Fruit fly (Drosophila melanogaster) whole organism, prepupa: ENCODE data around the gene Larp4B.

Experiments
- Blimp-1 ChIP-seq: fragments of 200-800 bp; sonication (Bioruptor generic); optimal IDR thresholded peaks from 3 replicates; lab custom pipeline; 2017; ENCODE audit warnings: missing biosample characterization, missing genetic modification characterization, mild to moderate bottlenecking, moderate library complexity, missing genetic modification reagents
- CG10669 ChIP-seq: fragments of 200-800 bp; sonication (Bioruptor generic); optimal IDR thresholded peaks from 3 replicates; lab custom pipeline; 2018; ENCODE audit warnings: missing biosample characterization, mild to moderate bottlenecking, missing genetic modification characterization, moderate library complexity
- CG11294 ChIP-seq: fragments of 200-800 bp; sonication (Bioruptor generic); IDR thresholded peaks from 2 replicates; pipeline ENCODE4 v1.3.6; 2022; ENCODE audit warnings: missing biosample characterization, missing genetic modification characterization
- CG11762 ChIP-seq: fragments of 200-800 bp; sonication (Bioruptor generic); optimal IDR thresholded peaks from 3 replicates; lab custom pipeline; 2016; ENCODE audit warnings: missing biosample characterization, missing genetic modification characterization; ENCODE audit not compliant: insufficient read depth
- CG11902 ChIP-seq: fragments of 200-800 bp; sonication (Bioruptor generic); optimal IDR thresholded peaks from 3 replicates; lab custom pipeline; 2016; ENCODE audit warnings: missing biosample characterization, missing genetic modification characterization
- CG15336 ChIP-seq: fragments of 200-800 bp; sonication (Bioruptor generic); IDR thresholded peaks from 2 replicates; pipeline ENCODE4 v1.3.6; 2022; ENCODE audit warnings: missing biosample characterization, missing genetic modification characterization
- CG1621 ChIP-seq: fragments of 200-800 bp; sonication (Bioruptor generic); optimal IDR thresholded peaks from 3 replicates; lab custom pipeline; 2018; ENCODE audit warnings: missing biosample characterization, mild to moderate bottlenecking, missing genetic modification characterization
- CG16779 ChIP-seq: fragments of 200-800 bp; sonication (Bioruptor generic); optimal IDR thresholded peaks from 3 replicates; lab custom pipeline; 2017; ENCODE audit warnings: missing biosample characterization, mild to moderate bottlenecking, missing genetic modification characterization
- CG3032 ChIP-seq: fragments of 200-800 bp; optimal IDR thresholded peaks from 2 replicates; lab custom pipeline; 2019; ENCODE audit warnings: missing biosample characterization, mild to moderate bottlenecking, missing genetic modification characterization, moderate library complexity
- CG32006 ChIP-seq: fragments of 200-800 bp; sonication (Bioruptor generic); optimal IDR thresholded peaks from 3 replicates; lab custom pipeline; 2017; ENCODE audit warnings: missing biosample characterization, mild to moderate bottlenecking, missing genetic modification characterization
- CG34406 ChIP-seq: fragments of 200-800 bp; sonication (Bioruptor generic); optimal IDR thresholded peaks from 3 replicates; lab custom pipeline; 2016; ENCODE audit warnings: missing biosample characterization, missing genetic modification characterization
- CG3919 ChIP-seq: fragments of 200-800 bp; sonication (Bioruptor generic); optimal IDR thresholded peaks from 3 replicates; lab custom pipeline; 2016; ENCODE audit warnings: missing biosample characterization, missing genetic modification characterization
- CG4318 ChIP-seq: fragments of 200-800 bp; sonication (Bioruptor generic); optimal IDR thresholded peaks from 3 replicates; lab custom pipeline; 2017; ENCODE audit warnings: missing biosample characterization, mild to moderate bottlenecking, missing genetic modification characterization
- CG6163 ChIP-seq: fragments of 200-800 bp; sonication (Bioruptor generic); IDR thresholded peaks from 3 replicates; pipeline ENCODE4 v1.3.6; 2022; ENCODE audit warnings: missing biosample characterization, missing genetic modification characterization
- CG6792 ChIP-seq: fragments of 200-800 bp; sonication (Bioruptor generic); optimal IDR thresholded peaks from 3 replicates; lab custom pipeline; 2016; ENCODE audit warnings: missing biosample characterization, missing genetic modification characterization
- CG6854 ChIP-seq: fragments of 200-800 bp; sonication (Bioruptor generic); optimal IDR thresholded peaks from 2 replicates; lab custom pipeline; 2017; ENCODE audit warnings: missing biosample characterization, mild to moderate bottlenecking, missing genetic modification characterization
- CG7368 ChIP-seq: fragments of 200-800 bp; sonication (Bioruptor generic); optimal IDR thresholded peaks from 3 replicates; lab custom pipeline; 2016; ENCODE audit warnings: missing biosample characterization, missing genetic modification characterization
- CG8319 ChIP-seq: fragments of 200-800 bp; sonication (Bioruptor generic); optimal IDR thresholded peaks from 3 replicates; lab custom pipeline; 2016; ENCODE audit warnings: missing biosample characterization, missing genetic modification characterization
- CG8632 ChIP-seq: fragments of 200-800 bp; sonication (Bioruptor generic); optimal IDR thresholded peaks from 3 replicates; lab custom pipeline; 2016; ENCODE audit warnings: missing biosample characterization, missing genetic modification characterization
- CG9139 ChIP-seq: fragments of 200-800 bp; sonication (Bioruptor generic); optimal IDR thresholded peaks from 3 replicates; lab custom pipeline; 2017; ENCODE audit warnings: missing biosample characterization, mild to moderate bottlenecking, missing genetic modification characterization
- Eip75B ChIP-seq: fragments of 200-800 bp; sonication (Bioruptor generic); optimal IDR thresholded peaks from 3 replicates; lab custom pipeline; 2016; ENCODE audit warnings: missing biosample characterization, missing genetic modification characterization
- Eip93F ChIP-seq: fragments of 200-800 bp; sonication (Bioruptor generic); optimal IDR thresholded peaks from 2 replicates; lab custom pipeline; 2016; ENCODE audit warnings: missing biosample characterization, mild to moderate bottlenecking, missing genetic modification characterization
- Ets21C ChIP-seq: fragments of 200-800 bp; sonication (Bioruptor generic); optimal IDR thresholded peaks from 3 replicates; lab custom pipeline; 2016; ENCODE audit warnings: missing biosample characterization, missing genetic modification characterization
- Ets96B ChIP-seq: fragments of 200-800 bp; optimal IDR thresholded peaks from 2 replicates; lab custom pipeline; 2019; ENCODE audit warnings: missing biosample characterization, mild to moderate bottlenecking, missing genetic modification characterization, moderate library complexity
- Gug ChIP-seq: fragments of 200-800 bp; sonication (Bioruptor generic); IDR thresholded peaks from 2 replicates; pipeline ENCODE4 v1.3.6; 2022; ENCODE audit warnings: missing biosample characterization, missing genetic modification characterization
- Hr38 ChIP-seq: sonication (Bioruptor generic); optimal IDR thresholded peaks from 2 replicates; lab custom pipeline; 2016; ENCODE audit warnings: missing biosample characterization, missing genetic modification characterization
- Lpt ChIP-seq: fragments of 200-800 bp; sonication (Bioruptor generic); optimal IDR thresholded peaks from 3 replicates; lab custom pipeline; 2016; ENCODE audit warnings: missing biosample characterization, missing genetic modification characterization
- Met ChIP-seq: fragments of 200-800 bp; sonication (Bioruptor generic); optimal IDR thresholded peaks from 3 replicates; lab custom pipeline; 2016; ENCODE audit warnings: missing biosample characterization, missing genetic modification characterization
- Smox ChIP-seq: fragments of 200-800 bp; sonication (Bioruptor generic); optimal IDR thresholded peaks from 3 replicates; lab custom pipeline; 2016; ENCODE audit warnings: missing biosample characterization, missing genetic modification characterization
- Sox102F ChIP-seq: fragments of 200-800 bp; sonication (Bioruptor generic); optimal IDR thresholded peaks from 2 replicates; lab custom pipeline; 2016; ENCODE audit warnings: missing biosample characterization, mild to moderate bottlenecking, missing genetic modification characterization
- Sox14 ChIP-seq: fragments of 200-800 bp; sonication (Bioruptor generic); optimal IDR thresholded peaks from 3 replicates; lab custom pipeline; 2016; ENCODE audit warnings: missing biosample characterization, missing genetic modification characterization
- achi ChIP-seq: fragments of 200-800 bp; sonication (Bioruptor generic); optimal IDR thresholded peaks from 3 replicates; lab custom pipeline; 2016; ENCODE audit warnings: missing biosample characterization, missing genetic modification characterization
- dac ChIP-seq: fragments of 200-800 bp; sonication (Bioruptor generic); optimal IDR thresholded peaks from 2 replicates; lab custom pipeline; 2017; ENCODE audit warnings: missing biosample characterization, mild to moderate bottlenecking, missing genetic modification characterization
- dsx ChIP-seq: fragments of 200-800 bp; optimal IDR thresholded peaks from 3 replicates; lab custom pipeline; 2019; ENCODE audit warnings: missing biosample characterization, mild to moderate bottlenecking, missing genetic modification characterization, moderate library complexity; ENCODE audit not compliant: poor library complexity, severe bottlenecking
- eg ChIP-seq: fragments of 200-800 bp; sonication (Bioruptor generic); IDR thresholded peaks from 3 replicates; pipeline ENCODE4 v1.3.6; 2022; ENCODE audit warnings: missing biosample characterization, missing genetic modification characterization
- fd85E ChIP-seq: fragments of 200-800 bp; sonication (Bioruptor generic); optimal IDR thresholded peaks from 3 replicates; lab custom pipeline; 2016; ENCODE audit warnings: missing biosample characterization, missing genetic modification characterization
- fkh ChIP-seq: fragments of 200-800 bp; sonication (Bioruptor generic); optimal IDR thresholded peaks from 3 replicates; lab custom pipeline; 2017; ENCODE audit warnings: missing biosample characterization, mild to moderate bottlenecking, missing genetic modification characterization, moderate library complexity
- lz ChIP-seq: fragments of 200-800 bp; sonication (Bioruptor generic); optimal IDR thresholded peaks from 3 replicates; lab custom pipeline; 2016; ENCODE audit warnings: missing biosample characterization, missing genetic modification characterization
- pdm3 ChIP-seq: fragments of 200-800 bp; sonication (Bioruptor generic); optimal IDR thresholded peaks from 3 replicates; lab custom pipeline; 2016; ENCODE audit warnings: missing biosample characterization, missing genetic modification characterization
- ss ChIP-seq, 2 experiments: fragments of 200-800 bp; sonication (Bioruptor generic); optimal IDR thresholded peaks; 2 replicates in 1 of 2; 3 replicates in 1 of 2; lab custom pipeline; 2017 to 2018; ENCODE audit warnings: mild to moderate bottlenecking in 2 of 2, missing biosample characterization in 2 of 2, missing genetic modification characterization in 2 of 2, moderate library complexity in 1 of 2
- svp ChIP-seq: fragments of 200-800 bp; sonication (Bioruptor generic); peaks from one replicate; lab custom pipeline; 2016; ENCODE audit warnings: missing biosample characterization, missing genetic modification characterization
- topi ChIP-seq: fragments of 200-800 bp; sonication (Bioruptor generic); optimal IDR thresholded peaks from 3 replicates; lab custom pipeline; 2016; ENCODE audit warnings: missing biosample characterization, missing genetic modification characterization
- vri ChIP-seq: fragments of 200-800 bp; sonication (Bioruptor generic); optimal IDR thresholded peaks from 3 replicates; lab custom pipeline; 2016; ENCODE audit warnings: missing biosample characterization, mild to moderate bottlenecking, missing genetic modification characterization

The Larp4B gene

dm6 chr3L:3187263-3187662 is 37.4 kb upstream of the Larp4B start, which contains the start of gene CG14957:
Gene CG14957, plus strand, starts transcription at chr3L:3187563.
- TF ChIP-seq Gug (GFP tag; lab: Robert Waterston, UW) (no peak), CG6854 (GFP tag; lab: Kevin White, UChicago) (peak; percentile 0)

- TF ChIP-seq topi (GFP tag; lab: Kevin White, UChicago) (no peak), CG3919 (no peak), svp (no peak), Eip75B (GFP tag; lab: Kevin White, UChicago) (no peak), Ets21C (no peak)
These were observed 35.0 kb upstream of the Larp4B start, which contains the start of the genes CG42525 and CG14958 for dm6 chr3L:3189647-3190046. Gene CG42525, minus strand, starts transcription at chr3L:3189747. Gene CG14958, plus strand, starts transcription at chr3L:3189978.

DNA sequence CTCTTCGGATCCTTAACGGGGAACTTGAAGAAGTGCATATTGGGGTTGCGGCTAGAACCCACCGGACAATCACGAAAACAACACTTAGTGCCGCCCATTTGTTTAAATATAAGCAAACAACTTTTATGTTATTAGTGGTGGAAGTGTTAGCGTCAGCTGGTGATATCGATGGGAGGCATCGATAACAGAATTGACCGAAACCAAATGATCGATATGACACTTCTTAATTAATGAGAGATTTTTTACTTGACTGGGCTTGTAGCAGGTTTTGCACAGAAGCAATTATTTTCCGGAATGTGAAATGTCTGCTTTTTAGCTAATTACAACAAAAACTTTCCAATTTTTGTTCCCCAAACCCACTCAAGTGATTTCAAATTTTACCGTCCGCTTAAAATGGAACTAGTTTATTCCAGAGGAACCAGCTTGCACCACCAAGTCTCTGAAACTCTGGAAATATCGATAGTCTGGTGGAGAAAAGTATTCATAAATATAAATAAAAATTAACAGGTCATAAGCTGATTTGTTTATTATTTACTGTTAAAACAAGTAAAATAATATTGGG is 32.2 kb upstream of the Larp4B start, which contains the start of gene CG14965:
TSS of gene CG14965 (minus strand) at position 159 of the 562 bp plus-strand sequence.
- TF ChIP-seq fkh (GFP tag; lab: Kevin White, UChicago) (peak; percentile 85), pdm3 (no peak), CG1621 (tag; lab: Kevin White, UChicago) (no peak)

- TF ChIP-seq CG8632 (GFP tag; lab: Kevin White, UChicago) (peak; percentile 92), topi (GFP tag; lab: Kevin White, UChicago) (peak; percentile 92), Smox (GFP tag; lab: Kevin White, UChicago) (peak; percentile 88), CG6854 (GFP tag; lab: Kevin White, UChicago) (peak; percentile 100), pdm3 (peak; percentile 88), Blimp-1 (GFP tag; lab: Kevin White, UChicago) (peak; percentile 91), ss (GFP tag; optimal IDR thresholded peaks at IDR 0.05; lab: Kevin White, UChicago) (peak; percentile 98), Gug (GFP tag; lab: Robert Waterston, UW) (peak; percentile 70), achi (GFP tag; lab: Kevin White, UChicago) (peak; percentile 88), Hr38 (GFP tag; lab: Kevin White, UChicago) (no peak), CG11902 (peak; percentile 34), CG32006 (GFP tag; lab: Kevin White, UChicago) (peak; percentile 69), dsx (peak; percentile 77), Eip93F (peak; percentile 89), CG10669 (peak; percentile 90), CG6163 (GFP tag; lab: Robert Waterston, UW) (peak; percentile 97), CG9139 (GFP tag; lab: Kevin White, UChicago) (peak; percentile 98), fkh (GFP tag; lab: Kevin White, UChicago) (peak; percentile 82), Met (GFP tag; lab: Kevin White, UChicago) (peak; percentile 94), Ets96B (tag; lab: Kevin White, UChicago) (peak; percentile 68), vri (GFP tag; lab: Kevin White, UChicago) (peak; percentile 98), CG15336 (GFP tag; lab: Robert Waterston, UW) (peak; percentile 72), CG11294 (peak; percentile 53; the same call in 1 of the 2 replicates), CG6792 (GFP tag; lab: Kevin White, UChicago) (peak; percentile 90), CG11762 (GFP tag; lab: Kevin White, UChicago) (peak; percentile 82), fd85E (peak; percentile 94), lz (GFP tag; lab: Kevin White, UChicago) (peak; percentile 93), CG1621 (tag; lab: Kevin White, UChicago) (peak; percentile 89), CG4318 (GFP tag; lab: Kevin White, UChicago) (peak; percentile 34), svp (no peak), Sox14 (GFP tag; lab: Kevin White, UChicago) (peak; percentile 84), Lpt (GFP tag; lab: Kevin White, UChicago) (peak; percentile 32), dac (GFP tag; lab: Kevin White, UChicago) (peak; percentile 68), CG3032 (tag; lab: Kevin White, UChicago) (peak; percentile 82), Sox102F (GFP tag; lab: Kevin White, UChicago) (peak; percentile 98), CG7368 (GFP tag; lab: Kevin White, UChicago) (peak; percentile 96), CG16779 (tag; lab: Kevin White, UChicago) (peak; percentile 98), eg (GFP tag; lab: Robert Waterston, UW) (peak; percentile 94), CG8319 (peak; percentile 89), CG34406 (GFP tag; lab: Kevin White, UChicago) (peak; percentile 93), CG3919 (peak; percentile 96)
These were observed 31.7 kb upstream of the Larp4B start, which contains the start of gene Hsp83 for dm6 chr3L:3192912-3193311. Gene Hsp83, plus strand, starts transcription at chr3L:3192969.
